Fruit fly (Drosophila melanogaster): ENCODE results near the gene Ir67c.

dm6 chr3L:10481112-10481511 is 47.2 kb upstream of the Ir67c start, which contains the start of gene Rbfox1:
- TF ChIP-seq kay (GFP tag; ENCODE audit: borderline replicate concordance), result no peak
- no peak for TF ChIP-seq cic (GFP tag; optimal IDR thresholded peaks at IDR 0.05)
- TF ChIP-seq pad (GFP tag; optimal IDR thresholded peaks at IDR 0.05), result no peak
- no peak for TF ChIP-seq bab1 (GFP tag; optimal IDR thresholded peaks at IDR 0.05)
- no peak for TF ChIP-seq Clk (GFP tag; optimal IDR thresholded peaks at IDR 0.05)
- no peak for TF ChIP-seq CG11617 (GFP tag; optimal IDR thresholded peaks at IDR 0.05)
- TF ChIP-seq CG7101 (tag; optimal IDR thresholded peaks at IDR 0.05), result no peak
- no peak for TF ChIP-seq CG1620 (GFP tag; optimal IDR thresholded peaks at IDR 0.05)
- no peak for TF ChIP-seq CG5204 (GFP tag; optimal IDR thresholded peaks at IDR 0.05)
- TF ChIP-seq CG33017 (tag; optimal IDR thresholded peaks at IDR 0.05), result no peak
- no peak for TF ChIP-seq Crg-1 (GFP tag; optimal IDR thresholded peaks at IDR 0.05)

Data from whole organism, adult.